Worm (Caenorhabditis elegans) whole organism, L2 larva: Measurements from ENCODE around the gene C17A2.4.

Experiments
- F13H6.1 ChIP-seq: sonication (generic microtip); optimal IDR thresholded peaks from 2 replicates; lab custom pipeline; 2016; ENCODE audit warnings: missing genetic modification characterization, missing compliant biosample characterization
- ZK546.5 ChIP-seq: sonication (generic microtip); optimal IDR thresholded peaks from 2 replicates; lab custom pipeline; 2017; ENCODE audit warnings: missing biosample characterization, missing genetic modification characterization
- blmp-1 ChIP-seq: sonication (generic microtip); optimal IDR thresholded peaks from 2 replicates; lab custom pipeline; 2017; ENCODE audit warnings: missing genetic modification characterization, mild to moderate bottlenecking, missing compliant biosample characterization, antibody characterized with exemption, moderate library complexity; ENCODE audit not compliant: insufficient read depth
- ceh-16 ChIP-seq: fragments of 150-350 bp; optimal IDR thresholded peaks from 2 replicates; lab custom pipeline; 2014; ENCODE audit warnings: missing biosample characterization, missing genetic modification characterization
- crh-2 ChIP-seq: sonication (generic microtip); optimal IDR thresholded peaks from 2 replicates; lab custom pipeline; 2017; ENCODE audit warnings: missing biosample characterization, missing genetic modification characterization
- lin-39 ChIP-seq: fragments of 150-350 bp; optimal IDR thresholded peaks from 2 replicates; lab custom pipeline; 2014; ENCODE audit warnings: missing biosample characterization, missing genetic modification reagents, missing genetic modification characterization
- lsy-2 ChIP-seq, 2 experiments: fragments of 150-350 bp in 1 of 2; sonication (generic microtip) in 1 of 2; optimal IDR thresholded peaks; 2 replicates each; lab custom pipeline; 2014 to 2017; ENCODE audit warnings: missing biosample characterization in 2 of 2, missing genetic modification characterization in 2 of 2
- nhr-21 ChIP-seq: fragments of 150-350 bp; optimal IDR thresholded peaks from 2 replicates; lab custom pipeline; 2014; ENCODE audit warnings: missing biosample characterization, missing genetic modification characterization
- nhr-237 ChIP-seq: fragments of 150-350 bp; optimal IDR thresholded peaks from 2 replicates; lab custom pipeline; 2014; ENCODE audit warnings: missing biosample characterization, missing genetic modification characterization
- nhr-77 ChIP-seq: fragments of 150-350 bp; optimal IDR thresholded peaks from 2 replicates; lab custom pipeline; 2014; ENCODE audit warnings: missing biosample characterization, missing genetic modification characterization
- skn-1 ChIP-seq: sonication (generic microtip); optimal IDR thresholded peaks from 2 replicates; lab custom pipeline; 2017; ENCODE audit warnings: missing biosample characterization, missing genetic modification characterization
- snpc-4 ChIP-seq: fragments of 150-350 bp; optimal IDR thresholded peaks from 2 replicates; lab custom pipeline; 2014; ENCODE audit warnings: missing biosample characterization, missing genetic modification characterization
- unc-39 ChIP-seq: fragments of 150-350 bp; optimal IDR thresholded peaks from 2 replicates; lab custom pipeline; 2014; ENCODE audit warnings: missing biosample characterization, missing genetic modification characterization
- ztf-4 ChIP-seq: fragments of 150-350 bp; optimal IDR thresholded peaks from 2 replicates; lab custom pipeline; 2014; ENCODE audit warnings: missing biosample characterization, missing genetic modification characterization

DNA sequence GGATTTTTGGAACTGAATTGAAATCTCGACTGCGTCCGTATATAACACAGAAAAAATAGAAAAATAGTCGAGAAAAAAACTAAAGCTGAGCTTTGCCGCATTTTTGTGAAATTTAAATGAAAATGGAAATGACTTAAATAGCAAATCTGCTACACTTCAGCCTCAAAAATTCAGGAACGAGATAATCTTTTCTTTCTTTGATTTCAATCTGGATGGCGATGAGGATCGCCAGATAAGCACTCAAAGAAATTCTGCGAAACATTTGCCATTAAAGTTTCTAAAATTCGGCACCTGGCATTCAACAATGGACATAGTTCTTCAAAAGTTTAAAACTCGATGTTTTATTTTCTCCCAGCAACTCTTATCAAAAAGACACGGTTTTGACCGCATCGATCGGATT is 3.6 kb downstream of the C17A2.4 start, which contains the start of the genes C17A2.7 and C17A2.3:
- no peak for TF ChIP-seq ZK546.5
- no peak for TF ChIP-seq ztf-4 (tag; lab: Kevin White, UChicago)
- no peak for TF ChIP-seq lin-39 (tag; lab: Kevin White, UChicago)
- no peak for TF ChIP-seq F13H6.1 (tag; lab: Kevin White, UChicago)
- TF ChIP-seq nhr-237 (tag; lab: Kevin White, UChicago) = no peak
- no peak for TF ChIP-seq lsy-2 (tag; optimal IDR thresholded peaks at IDR 0.05; lab: Kevin White, UChicago)
- TF ChIP-seq snpc-4 (tag; lab: Kevin White, UChicago) = no peak
- no peak for TF ChIP-seq nhr-21 (tag; lab: Kevin White, UChicago)
- TF ChIP-seq skn-1 (tag; lab: Kevin White, UChicago) = no peak
- no peak for TF ChIP-seq nhr-77 (tag; lab: Kevin White, UChicago)
- TF ChIP-seq ceh-16 = no peak
- no peak for TF ChIP-seq crh-2 (tag; lab: Kevin White, UChicago)
- TF ChIP-seq unc-39 (tag; lab: Kevin White, UChicago) = no peak
- no peak for TF ChIP-seq blmp-1 (tag; lab: Kevin White, UChicago)
